Fruit fly (Drosophila melanogaster): ENCODE measurements around the gene TBC1d7.

DNA sequence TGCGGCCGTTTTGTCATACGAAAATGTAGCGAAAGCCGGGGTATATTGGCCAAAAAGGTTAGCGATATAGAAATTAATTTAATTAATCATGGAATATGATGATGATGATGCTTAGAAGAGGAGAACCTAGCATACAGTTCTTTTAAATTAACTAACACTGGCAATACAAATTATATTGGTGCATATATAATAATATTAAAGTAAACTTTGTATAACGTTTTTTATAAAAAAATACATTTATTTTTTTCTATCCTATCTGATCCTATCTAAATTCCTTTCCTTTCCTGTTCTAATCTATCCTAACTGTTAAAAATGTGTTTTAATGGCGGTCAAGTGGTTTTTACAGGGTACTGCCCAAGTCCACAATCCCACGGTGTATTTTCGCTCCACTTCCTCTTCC is 44.4 kb downstream of the TBC1d7 start:
- peak; percentile 23 for TF ChIP-seq Blimp-1 (GFP tag; optimal IDR thresholded peaks at IDR 0.05)
- TF ChIP-seq CG6808 (GFP tag; optimal IDR thresholded peaks at IDR 0.05) = no peak
- peak; percentile 9 for TF ChIP-seq Hr39 (GFP tag; optimal IDR thresholded peaks at IDR 0.05)
